Worm (Caenorhabditis elegans) whole organism, midembryonic: Measurements from ENCODE around the gene sek-3.

ENCODE experiments used
- cog-1 ChIP-seq: sonication (generic microtip); optimal IDR thresholded peaks from 2 replicates; lab custom pipeline; 2016; ENCODE audit warnings: missing genetic modification characterization, missing compliant biosample characterization
- flt-1 ChIP-seq: fragments of 200-800 bp; sonication (Bioruptor generic); IDR thresholded peaks from 2 replicates; pipeline ENCODE4 v1.3.6; 2022; ENCODE audit warnings: missing genetic modification characterization, missing compliant biosample characterization
- klf-2 ChIP-seq: fragments of 200-800 bp; sonication (Bioruptor generic); conservative IDR thresholded peaks from 2 replicates; pipeline ENCODE4 v1.3.6; 2022; ENCODE audit warnings: missing genetic modification reagents, missing genetic modification characterization, missing compliant biosample characterization
- med-1 ChIP-seq: sonication (generic microtip); optimal IDR thresholded peaks from 2 replicates; lab custom pipeline; 2017; ENCODE audit warnings: missing genetic modification characterization, mild to moderate bottlenecking, missing compliant biosample characterization, antibody characterized with exemption, missing genetic modification reagents; ENCODE audit not compliant: insufficient read depth
- ref-1 ChIP-seq: fragments of 200-800 bp; sonication (Bioruptor generic); conservative IDR thresholded peaks from 2 replicates; pipeline ENCODE4 v1.3.6; 2022; ENCODE audit warnings: missing genetic modification reagents, missing genetic modification characterization, missing compliant biosample characterization
- tab-1 ChIP-seq: fragments of 200-800 bp; sonication (Bioruptor generic); IDR thresholded peaks from 2 replicates; pipeline ENCODE4 v1.3.6; 2022; ENCODE audit warnings: missing genetic modification characterization, missing compliant biosample characterization

- no peak for TF ChIP-seq cog-1 (tag; lab: Kevin White, UChicago)
- TF ChIP-seq ref-1 = no peak
- TF ChIP-seq tab-1 (GFP tag; lab: Robert Waterston, UW) = no peak
- TF ChIP-seq klf-2 (GFP tag; lab: Robert Waterston, UW) = no peak
- TF ChIP-seq med-1 (GFP tag; lab: Kevin White, UChicago) = no peak
- TF ChIP-seq flt-1 (GFP tag; lab: Robert Waterston, UW) = no peak
Observed at ce11 chrX:4987617-4988016, 30.1 kb upstream of the sek-3 start.
